Fruit fly (Drosophila melanogaster) whole organism, adult: ENCODE results near the gene CG14662.

Experiments used
- CG11617 ChIP-seq: fragments of 200-800 bp; sonication (Bioruptor generic); optimal IDR thresholded peaks from 2 replicates; lab custom pipeline; 2017; ENCODE audit warnings: mild to moderate bottlenecking, missing biosample characterization, missing genetic modification reagents, missing genetic modification characterization
- CG12768 ChIP-seq: fragments of 200-800 bp; sonication (Bioruptor generic); optimal IDR thresholded peaks from 2 replicates; lab custom pipeline; 2017; ENCODE audit warnings: missing biosample characterization, missing genetic modification characterization, mild to moderate bottlenecking, moderate library complexity, missing genetic modification reagents
- CG14711 ChIP-seq: fragments of 200-800 bp; sonication (Bioruptor generic); optimal IDR thresholded peaks from 2 replicates; lab custom pipeline; 2018; ENCODE audit warnings: missing biosample characterization, mild to moderate bottlenecking, missing genetic modification characterization, moderate library complexity
- CG1620 ChIP-seq: fragments of 200-800 bp; sonication (Bioruptor generic); optimal IDR thresholded peaks from 2 replicates; lab custom pipeline; 2016; ENCODE audit warnings: missing biosample characterization, missing genetic modification characterization
- CG33017 ChIP-seq: fragments of 200-800 bp; sonication (Bioruptor generic); optimal IDR thresholded peaks from 2 replicates; lab custom pipeline; 2018; ENCODE audit warnings: missing biosample characterization, mild to moderate bottlenecking, missing genetic modification characterization, moderate library complexity
- CG5204 ChIP-seq: fragments of 200-800 bp; sonication (Bioruptor generic); optimal IDR thresholded peaks from 2 replicates; lab custom pipeline; 2016; ENCODE audit warnings: missing biosample characterization, missing genetic modification characterization
- CG7045 ChIP-seq: fragments of 200-800 bp; sonication (Bioruptor generic); optimal IDR thresholded peaks from 2 replicates; lab custom pipeline; 2017; ENCODE audit warnings: missing biosample characterization, mild to moderate bottlenecking, missing genetic modification characterization
- CG7101 ChIP-seq: fragments of 200-800 bp; sonication (Bioruptor generic); optimal IDR thresholded peaks from 2 replicates; lab custom pipeline; 2018; ENCODE audit warnings: missing biosample characterization, mild to moderate bottlenecking, missing genetic modification characterization, moderate library complexity
- Clk ChIP-seq: fragments of 200-800 bp; sonication (Bioruptor generic); optimal IDR thresholded peaks from 2 replicates; lab custom pipeline; 2017; ENCODE audit warnings: missing biosample characterization, missing genetic modification characterization
- Crg-1 ChIP-seq: fragments of 200-800 bp; sonication (Bioruptor generic); optimal IDR thresholded peaks from 2 replicates; lab custom pipeline; 2016; ENCODE audit warnings: missing biosample characterization, missing genetic modification characterization
- Hr96 ChIP-seq: fragments of 200-800 bp; sonication (Bioruptor generic); optimal IDR thresholded peaks from 2 replicates; lab custom pipeline; 2016; ENCODE audit warnings: missing biosample characterization, missing genetic modification characterization
- Mnt ChIP-seq: fragments of 200-800 bp; sonication (Bioruptor generic); optimal IDR thresholded peaks from 2 replicates; lab custom pipeline; 2016; ENCODE audit warnings: missing biosample characterization, mild to moderate bottlenecking, missing genetic modification characterization
- bab1 ChIP-seq: fragments of 200-800 bp; sonication (Bioruptor generic); optimal IDR thresholded peaks from 3 replicates; lab custom pipeline; 2019; ENCODE audit warnings: missing biosample characterization, mild to moderate bottlenecking, missing genetic modification characterization, moderate library complexity
- cic ChIP-seq: fragments of 200-800 bp; sonication (Bioruptor generic); optimal IDR thresholded peaks from 2 replicates; lab custom pipeline; 2017; ENCODE audit warnings: missing biosample characterization, mild to moderate bottlenecking, missing genetic modification characterization, moderate library complexity
- cnc ChIP-seq, 2 experiments: fragments of >200 bp; optimal IDR thresholded peaks; 2 replicates each; lab custom pipeline; 2017
- kay ChIP-seq: fragments of 200-800 bp; sonication (Bioruptor generic); peaks from one replicate; lab custom pipeline; 2016; ENCODE audit warnings: missing biosample characterization, missing genetic modification characterization, borderline replicate concordance
- ovo ChIP-seq: fragments of 200-800 bp; sonication (Bioruptor generic); optimal IDR thresholded peaks from 2 replicates; lab custom pipeline; 2016; ENCODE audit warnings: missing biosample characterization, missing genetic modification characterization
- pad ChIP-seq: fragments of 200-800 bp; sonication (Bioruptor generic); optimal IDR thresholded peaks from 3 replicates; lab custom pipeline; 2017; ENCODE audit warnings: missing biosample characterization, missing genetic modification characterization, mild to moderate bottlenecking, moderate library complexity, missing genetic modification reagents
- tj ChIP-seq: fragments of 200-800 bp; sonication (Bioruptor generic); optimal IDR thresholded peaks from 3 replicates; lab custom pipeline; 2017; ENCODE audit warnings: missing biosample characterization, mild to moderate bottlenecking, missing genetic modification characterization, moderate library complexity
- toe ChIP-seq: fragments of 200-800 bp; sonication (Bioruptor generic); optimal IDR thresholded peaks from 2 replicates; lab custom pipeline; 2016; ENCODE audit warnings: missing biosample characterization, missing genetic modification characterization

The CG14662 gene

DNA sequence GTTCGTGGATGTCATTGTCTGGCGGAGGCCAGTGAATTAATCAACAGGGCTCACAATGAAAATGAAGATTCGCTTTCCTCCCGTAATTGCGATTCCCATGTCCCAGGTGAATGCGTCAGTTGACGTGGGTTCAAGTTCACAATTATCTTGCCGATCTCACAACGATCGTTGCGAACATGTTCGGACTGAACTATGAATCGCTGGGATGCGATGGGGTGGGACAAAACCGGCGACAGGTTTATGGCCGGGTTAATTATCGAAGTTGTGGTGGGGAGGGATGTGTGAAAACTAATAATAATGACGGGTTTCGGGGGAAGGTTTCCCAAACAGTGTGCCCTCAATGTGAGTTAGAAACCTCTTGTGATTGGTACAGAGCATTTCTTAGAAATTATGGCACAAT is 23.9 kb downstream of the CG14662 start:
- no peak for TF ChIP-seq cic (GFP tag; lab: Kevin White, UChicago)
- TF ChIP-seq ovo = no peak
- TF ChIP-seq Crg-1 (GFP tag; lab: Kevin White, UChicago) = no peak
- TF ChIP-seq kay = peak; percentile 5
- TF ChIP-seq CG1620 (GFP tag; lab: Kevin White, UChicago) = no peak
- no peak for TF ChIP-seq bab1 (GFP tag; lab: Kevin White, UChicago)

DNA sequence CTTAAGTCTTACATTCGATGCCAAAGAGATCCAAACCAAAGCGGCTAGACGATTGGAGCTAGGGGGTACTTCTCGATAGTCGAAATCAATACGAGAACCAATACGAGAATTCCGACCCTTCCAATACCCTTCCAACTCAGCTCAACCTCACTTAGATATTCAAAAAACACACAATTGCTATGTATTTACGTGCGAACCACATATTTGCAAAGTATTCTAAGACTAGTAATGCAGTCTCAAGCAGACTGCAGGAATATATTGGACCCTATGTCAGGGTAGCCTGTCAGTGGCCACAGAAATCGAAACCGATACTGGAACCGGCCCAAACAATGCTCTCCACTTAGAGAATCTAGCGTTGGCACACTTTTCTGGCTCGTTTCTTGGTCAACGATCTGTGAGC is 26.2 kb downstream of the CG14662 start:
- TF ChIP-seq cic (GFP tag; lab: Kevin White, UChicago) = no peak
- no peak for TF ChIP-seq CG12768 (GFP tag; lab: Kevin White, UChicago)
- no peak for TF ChIP-seq CG33017 (tag; lab: Kevin White, UChicago)

DNA sequence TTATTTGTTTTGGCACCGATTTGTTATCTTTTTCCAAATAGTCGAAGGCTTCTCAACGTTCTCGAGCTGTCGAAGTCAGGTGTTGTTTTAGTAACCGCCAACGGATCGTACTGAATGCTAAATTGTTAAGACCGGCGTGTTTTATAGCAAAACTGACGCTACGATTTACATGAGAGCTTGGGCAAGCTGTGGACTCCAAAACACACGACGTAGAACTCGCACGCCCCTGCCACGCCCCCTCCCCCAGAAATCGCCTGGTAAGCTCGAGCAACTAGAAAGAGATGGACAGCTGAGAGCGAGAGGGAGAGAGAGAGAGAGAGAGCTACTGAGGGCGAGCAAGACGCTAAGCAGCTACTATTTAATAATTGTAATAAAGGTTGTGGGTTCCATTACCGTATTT is 28.9 kb downstream of the CG14662 start, which contains the start of gene Jhbp3:
Gene Jhbp3 (minus strand): TSS at position 101 of the 400 bp plus-strand sequence.
- TF ChIP-seq CG7045 (GFP tag; lab: Kevin White, UChicago) (no peak), CG14711 (tag; lab: Kevin White, UChicago) (no peak), cnc (optimal IDR thresholded peaks at IDR 0.05; lab: Kevin White, UChicago) (no peak), kay (no peak), Clk (no peak), CG12768 (GFP tag; lab: Kevin White, UChicago) (no peak), CG7101 (tag; lab: Kevin White, UChicago) (no peak), tj (GFP tag; lab: Kevin White, UChicago) (no peak), CG1620 (GFP tag; lab: Kevin White, UChicago) (no peak), Hr96 (no peak), pad (no peak), CG5204 (no peak), CG11617 (no peak), CG33017 (tag; lab: Kevin White, UChicago) (no peak), Crg-1 (GFP tag; lab: Kevin White, UChicago) (no peak), toe (GFP tag; lab: Kevin White, UChicago) (no peak), Mnt (no peak)

DNA sequence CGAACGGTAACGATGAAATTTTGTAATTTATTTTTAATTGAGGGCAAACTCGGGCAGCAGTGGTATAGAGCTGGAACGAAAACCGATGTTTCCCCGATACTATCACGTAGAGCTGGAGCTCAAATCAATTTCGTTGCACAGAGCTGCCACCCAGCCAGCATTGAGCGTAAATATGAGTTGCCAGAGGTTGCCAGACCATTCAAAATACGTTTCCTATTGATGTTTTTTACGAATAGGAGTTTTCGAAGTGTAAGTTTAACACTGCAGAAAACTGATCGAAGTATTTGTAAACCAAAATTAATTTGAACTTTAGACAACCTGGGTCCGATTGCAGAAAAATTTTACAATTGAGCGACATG is 31.5 kb downstream of the CG14662 start, which contains the start of gene Ubc6:
Gene Ubc6 (minus strand): TSS at position 112 of the 359 bp plus-strand sequence.
- no peak for TF ChIP-seq tj (GFP tag; lab: Kevin White, UChicago)
- no peak for TF ChIP-seq pad
- TF ChIP-seq Clk = peak; percentile 27
- peak; percentile 67 for TF ChIP-seq toe (GFP tag; lab: Kevin White, UChicago)
- peak; percentile 59 for TF ChIP-seq Hr96
- no peak for TF ChIP-seq CG12768 (GFP tag; lab: Kevin White, UChicago)
- peak; percentile 39 for TF ChIP-seq cic (GFP tag; lab: Kevin White, UChicago)
- TF ChIP-seq CG1620 (GFP tag; lab: Kevin White, UChicago) = peak; percentile 68
- TF ChIP-seq CG5204 = peak; percentile 41
- TF ChIP-seq CG11617 = peak; percentile 40
- no peak for TF ChIP-seq cnc (optimal IDR thresholded peaks at IDR 0.05; lab: Kevin White, UChicago)
- TF ChIP-seq CG7045 (GFP tag; lab: Kevin White, UChicago) = peak; percentile 2
- peak; percentile 56 for TF ChIP-seq CG7101 (tag; lab: Kevin White, UChicago)
- peak; percentile 29 for TF ChIP-seq CG14711 (tag; lab: Kevin White, UChicago)
- TF ChIP-seq Mnt = peak; percentile 20
- peak; percentile 0 for TF ChIP-seq kay
- TF ChIP-seq bab1 (GFP tag; lab: Kevin White, UChicago) = peak; percentile 65
- no peak for TF ChIP-seq CG33017 (tag; lab: Kevin White, UChicago)
- TF ChIP-seq ovo = peak; percentile 9
- TF ChIP-seq Crg-1 (GFP tag; lab: Kevin White, UChicago) = peak; percentile 66

DNA sequence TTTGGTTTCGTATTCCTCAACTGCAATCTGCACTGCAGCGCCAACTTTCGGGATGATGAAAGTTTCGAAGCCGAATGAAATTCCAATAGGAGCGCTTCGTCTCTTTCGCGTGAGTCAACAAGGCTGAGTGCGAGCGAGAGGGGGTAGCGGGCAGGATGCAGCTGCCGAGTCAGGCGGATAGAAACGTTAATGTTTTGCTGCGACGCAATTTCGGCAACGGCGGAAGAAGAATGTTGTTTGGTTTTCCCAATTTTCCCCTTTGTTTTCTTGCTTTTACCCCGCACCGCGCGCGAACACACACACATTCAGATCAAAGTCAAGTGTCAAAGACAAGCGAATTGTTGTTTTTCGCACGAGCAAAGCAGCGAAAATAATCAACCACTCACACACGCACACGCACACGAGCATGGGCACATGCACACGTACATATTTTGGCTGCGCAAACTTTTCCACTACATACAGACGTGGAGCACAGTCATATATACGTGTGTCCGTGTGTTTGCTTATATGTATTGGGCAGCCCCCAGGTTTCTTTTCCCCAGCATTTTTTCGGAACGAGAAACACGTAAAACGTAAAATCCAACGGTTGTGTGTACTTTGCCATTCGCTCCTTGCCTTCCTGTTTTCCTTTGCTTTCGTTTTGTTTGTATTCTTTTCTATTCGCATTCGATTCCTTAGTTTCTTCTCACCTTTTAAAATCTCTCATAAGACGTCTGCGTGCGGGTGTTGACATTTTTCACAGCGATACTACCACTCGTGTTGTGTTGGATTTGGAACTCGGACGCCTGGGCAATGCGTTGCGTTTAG is 32.1 kb downstream of the CG14662 start:
- TF ChIP-seq CG5204 (no peak), CG1620 (GFP tag; lab: Kevin White, UChicago) (peak; percentile 13), CG12768 (GFP tag; lab: Kevin White, UChicago) (peak; percentile 80), CG11617 (no peak), cic (GFP tag; lab: Kevin White, UChicago) (peak; percentile 70), pad (peak; percentile 97), toe (GFP tag; lab: Kevin White, UChicago) (peak; percentile 24), tj (GFP tag; lab: Kevin White, UChicago) (peak; percentile 85), ovo (no peak), CG14711 (tag; lab: Kevin White, UChicago) (no peak), Mnt (peak; percentile 79), CG7101 (tag; lab: Kevin White, UChicago) (no peak), cnc (optimal IDR thresholded peaks at IDR 0.05; lab: Kevin White, UChicago) (no peak), bab1 (GFP tag; lab: Kevin White, UChicago) (no peak), Hr96 (no peak), kay (peak; percentile 1), CG7045 (GFP tag; lab: Kevin White, UChicago) (peak; percentile 22), Clk (no peak), Crg-1 (GFP tag; lab: Kevin White, UChicago) (no peak), CG33017 (tag; lab: Kevin White, UChicago) (no peak)

DNA sequence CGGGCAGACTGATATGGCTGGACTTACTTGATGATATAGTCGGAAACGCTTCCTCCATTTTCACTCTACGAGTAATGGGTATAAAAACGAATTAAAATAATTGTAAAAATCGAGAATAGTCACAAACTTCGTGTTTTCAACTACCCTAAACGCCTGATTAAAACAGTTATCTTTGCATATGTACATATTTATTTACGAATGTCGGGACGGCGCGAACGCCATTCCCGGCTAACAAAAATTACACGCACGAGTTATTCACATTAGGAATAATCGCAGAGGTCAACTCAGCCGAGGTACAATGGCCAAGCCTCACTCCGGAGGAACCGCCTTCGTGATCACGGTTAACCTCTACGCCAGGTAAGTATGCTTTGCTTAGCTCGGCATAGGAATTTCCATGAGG is 36.3 kb downstream of the CG14662 start:
- TF ChIP-seq CG7101 (tag; lab: Kevin White, UChicago) (no peak), toe (GFP tag; lab: Kevin White, UChicago) (no peak), ovo (peak; percentile 4), kay (peak; percentile 61), CG1620 (GFP tag; lab: Kevin White, UChicago) (peak; percentile 48), bab1 (GFP tag; lab: Kevin White, UChicago) (no peak), tj (GFP tag; lab: Kevin White, UChicago) (peak; percentile 8), pad (peak; percentile 9)
